Worm (Caenorhabditis elegans) whole organism, late embryonic: ENCODE data around the gene F09G2.2.
A peak's percentile ranks its signal among the peaks of the same experiment; 100 is the strongest.

ENCODE experiments used
- C08G9.2 ChIP-seq: sonication (generic microtip); optimal IDR thresholded peaks from 2 replicates; lab custom pipeline; 2016; ENCODE audit warnings: mild to moderate bottlenecking, missing genetic modification characterization, moderate library complexity, missing compliant biosample characterization
- C38D4.7 ChIP-seq: fragments of 200-800 bp; sonication (Bioruptor generic); optimal IDR thresholded peaks from 2 replicates; lab custom pipeline; 2018; ENCODE audit warnings: mild to moderate bottlenecking, missing genetic modification characterization, moderate library complexity, missing compliant biosample characterization
- F13H6.1 ChIP-seq: sonication (generic microtip); optimal IDR thresholded peaks from 2 replicates; lab custom pipeline; 2016; ENCODE audit warnings: missing genetic modification characterization, missing compliant biosample characterization
- K09A11.1 ChIP-seq: sonication (generic microtip); optimal IDR thresholded peaks from 2 replicates; lab custom pipeline; 2017; ENCODE audit warnings: antibody characterized with exemption, mild to moderate bottlenecking, missing genetic modification characterization, missing compliant biosample characterization; ENCODE audit not compliant: insufficient read depth
- ahr-1 ChIP-seq: sonication (generic microtip); optimal IDR thresholded peaks from 2 replicates; lab custom pipeline; 2016; ENCODE audit warnings: missing genetic modification characterization, missing compliant biosample characterization
- ama-1 ChIP-seq: fragments of 150-350 bp; optimal IDR thresholded peaks from 2 replicates; lab custom pipeline; 2014
- ceh-14 ChIP-seq: sonication (generic microtip); optimal IDR thresholded peaks from 2 replicates; lab custom pipeline; 2016; ENCODE audit warnings: missing genotype, missing genetic modification characterization, missing compliant biosample characterization
- ceh-18 ChIP-seq: sonication (generic microtip); optimal IDR thresholded peaks from 2 replicates; lab custom pipeline; 2016; ENCODE audit warnings: missing genetic modification characterization, missing compliant biosample characterization
- ceh-19 ChIP-seq: fragments of 200-800 bp; sonication (Bioruptor generic); optimal IDR thresholded peaks from 2 replicates; lab custom pipeline; 2018; ENCODE audit warnings: mild to moderate bottlenecking, missing genetic modification characterization, missing compliant biosample characterization
- ceh-30 ChIP-seq: fragments of 150-350 bp; optimal IDR thresholded peaks from 2 replicates; lab custom pipeline; 2014; ENCODE audit warnings: missing biosample characterization, missing genetic modification characterization
- ceh-31 ChIP-seq: sonication (generic microtip); optimal IDR thresholded peaks from 2 replicates; lab custom pipeline; 2016; ENCODE audit warnings: missing genetic modification characterization, missing compliant biosample characterization
- ceh-34 ChIP-seq: sonication (generic microtip); optimal IDR thresholded peaks from 2 replicates; lab custom pipeline; 2016; ENCODE audit warnings: mild to moderate bottlenecking, missing genetic modification characterization, missing compliant biosample characterization
- ceh-45 ChIP-seq: fragments of 200-800 bp; sonication (Bioruptor generic); IDR thresholded peaks from 2 replicates; pipeline ENCODE4 v1.3.6; 2022; ENCODE audit warnings: missing genetic modification reagents, missing genetic modification characterization, missing compliant biosample characterization
- ceh-48 ChIP-seq: sonication (generic microtip); optimal IDR thresholded peaks from 2 replicates; lab custom pipeline; 2016; ENCODE audit warnings: missing genetic modification characterization, inconsistent platforms, missing compliant biosample characterization
- dmd-4 ChIP-seq: sonication (generic microtip); optimal IDR thresholded peaks from 2 replicates; lab custom pipeline; 2016; ENCODE audit warnings: borderline replicate concordance, missing genetic modification characterization, missing compliant biosample characterization
- elt-2 ChIP-seq: sonication (generic microtip); optimal IDR thresholded peaks from 2 replicates; lab custom pipeline; 2016; ENCODE audit warnings: missing genetic modification reagents, missing genetic modification characterization, missing compliant biosample characterization
- elt-4 ChIP-seq: sonication (generic microtip); optimal IDR thresholded peaks from 2 replicates; lab custom pipeline; 2016; ENCODE audit warnings: missing genetic modification characterization, missing compliant biosample characterization
- ets-4 ChIP-seq: sonication (generic microtip); optimal IDR thresholded peaks from 2 replicates; lab custom pipeline; 2016; ENCODE audit warnings: missing genetic modification characterization, missing compliant biosample characterization
- eyg-1 ChIP-seq: sonication (generic microtip); optimal IDR thresholded peaks from 2 replicates; lab custom pipeline; 2016; ENCODE audit warnings: missing genotype, missing genetic modification characterization, missing compliant biosample characterization
- fax-1 ChIP-seq: sonication (generic microtip); optimal IDR thresholded peaks from 2 replicates; lab custom pipeline; 2016; ENCODE audit warnings: missing genotype, missing genetic modification characterization, missing compliant biosample characterization
- fkh-10 ChIP-seq: fragments of 150-350 bp; optimal IDR thresholded peaks from 2 replicates; lab custom pipeline; 2014; ENCODE audit warnings: missing biosample characterization, missing genetic modification reagents, missing genetic modification characterization
- hlh-13 ChIP-seq: fragments of 200-800 bp; sonication (Bioruptor generic); optimal IDR thresholded peaks from 2 replicates; lab custom pipeline; 2018; ENCODE audit warnings: mild to moderate bottlenecking, missing genetic modification characterization, missing compliant biosample characterization
- hlh-15 ChIP-seq: sonication (generic microtip); optimal IDR thresholded peaks from 2 replicates; lab custom pipeline; 2016; ENCODE audit warnings: missing genetic modification characterization, missing compliant biosample characterization
- hlh-30 ChIP-seq: sonication (generic microtip); optimal IDR thresholded peaks from 2 replicates; lab custom pipeline; 2017; ENCODE audit warnings: antibody characterized with exemption, missing genetic modification characterization, missing compliant biosample characterization; ENCODE audit not compliant: insufficient read depth
- hlh-6 ChIP-seq: sonication (generic microtip); optimal IDR thresholded peaks from 2 replicates; lab custom pipeline; 2016; ENCODE audit warnings: missing genotype, missing genetic modification characterization, missing compliant biosample characterization
- lim-6 ChIP-seq: sonication (generic microtip); optimal IDR thresholded peaks from 2 replicates; lab custom pipeline; 2016; ENCODE audit warnings: missing genetic modification characterization, missing compliant biosample characterization
- lin-11 ChIP-seq: fragments of 200-800 bp; sonication (Bioruptor generic); optimal IDR thresholded peaks from 2 replicates; lab custom pipeline; 2018; ENCODE audit warnings: mild to moderate bottlenecking, missing genetic modification characterization, missing compliant biosample characterization
- madf-2 ChIP-seq: sonication (generic microtip); optimal IDR thresholded peaks from 2 replicates; lab custom pipeline; 2017; ENCODE audit warnings: missing genetic modification characterization, missing compliant biosample characterization
- mec-3 ChIP-seq: sonication (generic microtip); optimal IDR thresholded peaks from 2 replicates; lab custom pipeline; 2016; ENCODE audit warnings: borderline replicate concordance, missing genetic modification characterization, missing compliant biosample characterization
- nfya-1 ChIP-seq: sonication (generic microtip); optimal IDR thresholded peaks from 2 replicates; lab custom pipeline; 2017; ENCODE audit warnings: missing genetic modification characterization, mild to moderate bottlenecking, missing compliant biosample characterization, antibody characterized with exemption, moderate library complexity
- nhr-11 ChIP-seq: fragments of 150-350 bp; optimal IDR thresholded peaks from 2 replicates; lab custom pipeline; 2014; ENCODE audit warnings: missing biosample characterization, missing genetic modification characterization
- nhr-232 ChIP-seq: sonication (generic microtip); optimal IDR thresholded peaks from 2 replicates; lab custom pipeline; 2016; ENCODE audit warnings: missing genetic modification characterization, missing compliant biosample characterization
- npax-4 ChIP-seq: sonication (generic microtip); optimal IDR thresholded peaks from 2 replicates; lab custom pipeline; 2016; ENCODE audit warnings: missing genetic modification characterization, missing compliant biosample characterization
- pag-3 ChIP-seq: sonication (generic microtip); optimal IDR thresholded peaks from 2 replicates; lab custom pipeline; 2016; ENCODE audit warnings: missing compliant biosample characterization, missing genetic modification characterization, borderline replicate concordance
- pat-9 ChIP-seq: fragments of 200-800 bp; sonication (Bioruptor generic); optimal IDR thresholded peaks from 2 replicates; lab custom pipeline; 2018; ENCODE audit warnings: mild to moderate bottlenecking, missing genetic modification characterization, moderate library complexity, missing compliant biosample characterization
- pha-2 ChIP-seq: sonication (generic microtip); optimal IDR thresholded peaks from 2 replicates; lab custom pipeline; 2017; ENCODE audit warnings: mild to moderate bottlenecking, missing genetic modification characterization, missing compliant biosample characterization
- pha-4 ChIP-seq: fragments of 150-350 bp; optimal IDR thresholded peaks from 2 replicates; lab custom pipeline; 2018; ENCODE audit warnings: missing biosample characterization, missing genetic modification reagents, missing genetic modification characterization
- pros-1 ChIP-seq: fragments of 150-350 bp; optimal IDR thresholded peaks from 2 replicates; lab custom pipeline; 2014; ENCODE audit warnings: missing biosample characterization, missing genetic modification reagents, missing genetic modification characterization
- ref-2 ChIP-seq: sonication (generic microtip); optimal IDR thresholded peaks from 2 replicates; lab custom pipeline; 2016; ENCODE audit warnings: missing genetic modification characterization, missing compliant biosample characterization
- rnt-1 ChIP-seq: sonication (generic microtip); optimal IDR thresholded peaks from 2 replicates; lab custom pipeline; 2016; ENCODE audit warnings: missing genetic modification characterization, missing compliant biosample characterization
- sox-2 ChIP-seq: fragments of 200-800 bp; sonication (Bioruptor generic); IDR thresholded peaks from 2 replicates; pipeline ENCODE4 v1.3.6; 2022; ENCODE audit warnings: missing genetic modification reagents, missing genetic modification characterization, missing compliant biosample characterization
- tbx-7 ChIP-seq: sonication (generic microtip); optimal IDR thresholded peaks from 2 replicates; lab custom pipeline; 2016; ENCODE audit warnings: missing genotype, missing genetic modification characterization, missing compliant biosample characterization
- ttx-3 ChIP-seq: sonication (generic microtip); optimal IDR thresholded peaks from 2 replicates; lab custom pipeline; 2016; ENCODE audit warnings: missing genetic modification reagents, missing genetic modification characterization, missing compliant biosample characterization
- unc-42 ChIP-seq: sonication (generic microtip); optimal IDR thresholded peaks from 2 replicates; lab custom pipeline; 2016; ENCODE audit warnings: missing genotype, missing genetic modification characterization, missing compliant biosample characterization
- unc-55 ChIP-seq: sonication (generic microtip); optimal IDR thresholded peaks from 2 replicates; lab custom pipeline; 2017; ENCODE audit warnings: missing biosample characterization, missing genetic modification reagents, missing genetic modification characterization
- unc-86 ChIP-seq: sonication (generic microtip); optimal IDR thresholded peaks from 2 replicates; lab custom pipeline; 2016; ENCODE audit warnings: missing genetic modification characterization, missing compliant biosample characterization

Gene F09G2.2

ce11 chrV:7223941-7224340, 27.2 kb downstream of the F09G2.2 start, which contains the start of gene C13F10.1:
Gene C13F10.1 (plus strand): TSS chrV:7224078.
- TF ChIP-seq hlh-13 (no peak), ceh-48 (tag; lab: Kevin White, UChicago) (peak; percentile 38), nfya-1 (tag; lab: Kevin White, UChicago) (peak; percentile 22), tbx-7 (no peak), ceh-34 (tag; lab: Kevin White, UChicago) (peak; percentile 26), elt-4 (tag; lab: Kevin White, UChicago) (no peak), unc-42 (tag; lab: Kevin White, UChicago) (peak; percentile 46), unc-55 (peak; percentile 82), ceh-31 (peak; percentile 16), rnt-1 (tag; lab: Kevin White, UChicago) (peak; percentile 31)
- TF ChIP-seq, all 69 proteins: peak for 7

DNA sequence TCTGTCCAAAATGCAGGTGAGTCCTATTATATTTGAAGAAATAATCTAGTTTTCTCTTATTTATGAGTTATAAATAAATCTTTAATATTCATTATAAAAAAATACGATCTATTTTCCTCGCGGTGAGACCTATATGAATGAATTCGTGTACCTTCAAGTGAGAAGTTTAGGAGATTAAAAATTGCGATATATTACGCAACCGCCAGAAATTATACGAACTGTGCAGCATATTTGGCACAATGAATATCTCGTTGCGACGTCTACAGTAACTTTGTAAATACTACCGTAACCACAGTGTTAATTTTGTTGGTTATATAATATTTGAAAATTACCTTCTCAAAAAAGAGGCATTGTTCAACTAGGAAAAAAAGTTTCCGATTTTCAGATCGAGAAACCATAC, 27.6 kb downstream of the F09G2.2 start:
- TF ChIP-seq ceh-18 (no peak), ceh-14 (no peak), unc-86 (no peak)

DNA sequence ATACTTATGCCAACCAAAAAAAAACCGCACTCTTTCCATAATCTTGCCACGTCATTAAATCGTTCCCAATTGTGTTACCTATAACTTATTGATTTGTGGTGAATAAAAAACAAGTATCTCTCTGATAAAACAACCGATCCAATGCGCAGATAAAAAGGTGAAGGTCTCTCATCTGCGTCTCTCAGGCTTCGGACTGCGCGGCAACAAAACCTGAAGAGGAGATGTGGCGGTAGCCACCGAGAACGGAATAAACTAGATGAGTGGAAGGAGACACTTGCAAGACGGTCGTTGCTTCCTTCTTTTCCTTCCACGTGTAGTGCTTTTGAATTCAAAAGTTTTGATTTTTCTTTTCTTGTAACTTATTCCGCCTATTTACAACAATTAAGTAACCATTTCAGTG, 28.2 kb downstream of the F09G2.2 start, which contains the start of gene fkb-3:
TSS of gene fkb-3 (plus strand) at position 277 of the 400 bp plus-strand sequence.
- no peak for TF ChIP-seq hlh-30
- TF ChIP-seq K09A11.1 (tag; lab: Kevin White, UChicago) = no peak
- no peak for TF ChIP-seq hlh-15 (tag; lab: Kevin White, UChicago)
- TF ChIP-seq pros-1 = no peak
- no peak for TF ChIP-seq mec-3
- TF ChIP-seq elt-2 = no peak
- TF ChIP-seq ceh-30 (tag; lab: Kevin White, UChicago) = no peak
- TF ChIP-seq ceh-18 = no peak
- TF ChIP-seq ceh-45 (GFP tag; lab: Robert Waterston, UW) = no peak
- TF ChIP-seq fax-1 (tag; lab: Kevin White, UChicago) = no peak
- no peak for TF ChIP-seq pat-9 (tag; lab: Kevin White, UChicago)
- TF ChIP-seq pag-3 (tag; lab: Kevin White, UChicago) = no peak
- no peak for TF ChIP-seq F13H6.1 (tag; lab: Kevin White, UChicago)
- TF ChIP-seq lin-11 (tag; lab: Kevin White, UChicago) = no peak
- no peak for TF ChIP-seq pha-2
- no peak for TF ChIP-seq ceh-19 (GFP tag; lab: Kevin White, UChicago)
- TF ChIP-seq ceh-14 = no peak
- no peak for TF ChIP-seq ref-2 (tag; lab: Kevin White, UChicago)

ce11 chrV:7225894-7226293, 29.2 kb downstream of the F09G2.2 start:
- TF ChIP-seq ama-1 (peak; percentile 63), eyg-1 (tag; lab: Kevin White, UChicago) (no peak)

- peak; percentile 74 for TF ChIP-seq ceh-48 (tag; lab: Kevin White, UChicago)
- peak; percentile 60 for TF ChIP-seq nhr-232 (tag; lab: Kevin White, UChicago)
- no peak for TF ChIP-seq lim-6
- TF ChIP-seq nfya-1 (tag; lab: Kevin White, UChicago) = peak; percentile 85
- peak; percentile 81 for TF ChIP-seq sox-2 (GFP tag; lab: Robert Waterston, UW)
- TF ChIP-seq ets-4 (tag; lab: Kevin White, UChicago) = no peak
- TF ChIP-seq dmd-4 (tag; lab: Kevin White, UChicago) = no peak
- no peak for TF ChIP-seq pag-3 (tag; lab: Kevin White, UChicago)
- no peak for TF ChIP-seq pha-4 (tag; lab: Kevin White, UChicago)
- peak; percentile 71 for TF ChIP-seq C08G9.2 (tag; lab: Kevin White, UChicago)
- peak; percentile 59 for TF ChIP-seq npax-4 (tag; lab: Kevin White, UChicago)
- peak; percentile 75 for TF ChIP-seq ceh-31
- peak; percentile 77 for TF ChIP-seq madf-2 (tag; lab: Kevin White, UChicago)
- peak; percentile 36 for TF ChIP-seq hlh-6 (tag; lab: Kevin White, UChicago)
- peak; percentile 95 for TF ChIP-seq elt-2
- no peak for TF ChIP-seq ama-1
- peak; percentile 86 for TF ChIP-seq ttx-3 (tag; lab: Kevin White, UChicago)
- peak; percentile 55; the same call in 1 of the 2 replicates for TF ChIP-seq ceh-45 (GFP tag; lab: Robert Waterston, UW)
- peak; percentile 83 for TF ChIP-seq ceh-19 (GFP tag; lab: Kevin White, UChicago)
- no peak for TF ChIP-seq pros-1
- TF ChIP-seq pha-2 = peak; percentile 85
- TF ChIP-seq fax-1 (tag; lab: Kevin White, UChicago) = peak; percentile 78
- TF ChIP-seq C38D4.7 (GFP tag; lab: Kevin White, UChicago) = peak; percentile 79
- TF ChIP-seq fkh-10 = peak; percentile 25
- no peak for TF ChIP-seq nhr-11 (tag; lab: Kevin White, UChicago)
- peak; percentile 86 for TF ChIP-seq ahr-1 (tag; lab: Kevin White, UChicago)
These were observed 34.1 kb downstream of the F09G2.2 start, which contains the start of the genes gei-6 and krr-1 for ce11 chrV:7230847-7231246. Gene gei-6 (minus strand): TSS chrV:7230848. Gene krr-1 (plus strand): TSS chrV:7231190.
